Worm (Caenorhabditis elegans) whole organism, L4 larva: ENCODE measurements around the gene mltn-5.

Experiments used
- D1046.2 ChIP-seq: fragments of 200-800 bp; sonication (Bioruptor generic); IDR thresholded peaks from 2 replicates; pipeline ENCODE4 v1.3.6; 2022; ENCODE audit warnings: missing genetic modification characterization, missing compliant biosample characterization
- F49E8.2 ChIP-seq: sonication (generic microtip); optimal IDR thresholded peaks from 2 replicates; lab custom pipeline; 2016; ENCODE audit warnings: missing compliant biosample characterization, mild to moderate bottlenecking, missing genetic modification characterization, borderline replicate concordance
- R02D3.7 ChIP-seq: fragments of 150-350 bp; sonication (generic microtip); optimal IDR thresholded peaks from 3 replicates; lab custom pipeline; 2014; ENCODE audit warnings: missing biosample characterization, missing genetic modification characterization
- ceh-28 ChIP-seq: fragments of 150-350 bp; optimal IDR thresholded peaks from 2 replicates; lab custom pipeline; 2014; ENCODE audit warnings: missing biosample characterization, missing genetic modification reagents, missing genetic modification characterization
- ceh-62 ChIP-seq: sonication (generic microtip); optimal IDR thresholded peaks from 2 replicates; lab custom pipeline; 2017; ENCODE audit warnings: missing biosample characterization, missing genetic modification characterization
- cey-2 ChIP-seq: sonication (generic microtip); optimal IDR thresholded peaks from 3 replicates; lab custom pipeline; 2017; ENCODE audit warnings: missing genetic modification characterization, mild to moderate bottlenecking, missing compliant biosample characterization, antibody characterized with exemption, borderline replicate concordance; ENCODE audit not compliant: insufficient read depth
- ctbp-1 ChIP-seq: fragments of 200-800 bp; sonication (Bioruptor generic); IDR thresholded peaks from 2 replicates; pipeline ENCODE4 v1.3.6; 2022; ENCODE audit warnings: missing genetic modification reagents, missing genetic modification characterization, missing compliant biosample characterization
- daf-16 ChIP-seq, 3 experiments: sonication (generic microtip); optimal IDR thresholded peaks; 2 replicates each; lab custom pipeline; 2016 to 2017; ENCODE audit warnings: missing genetic modification characterization in 3 of 3, missing genetic modification reagents in 3 of 3, mild to moderate bottlenecking in 2 of 3, missing compliant biosample characterization in 2 of 3, missing biosample characterization in 1 of 3, moderate library complexity in 1 of 3
- dmd-8 ChIP-seq: fragments of 200-800 bp; sonication (Bioruptor generic); IDR thresholded peaks from 2 replicates; pipeline ENCODE4 v1.3.6; 2022; ENCODE audit warnings: missing genetic modification characterization, missing compliant biosample characterization
- dpl-1 ChIP-seq: fragments of 150-350 bp; optimal IDR thresholded peaks from 2 replicates; lab custom pipeline; 2014; ENCODE audit warnings: missing biosample characterization, missing genetic modification reagents, missing genetic modification characterization
- dve-1 ChIP-seq: sonication (generic microtip); optimal IDR thresholded peaks from 2 replicates; lab custom pipeline; 2017; ENCODE audit warnings: antibody characterized with exemption, mild to moderate bottlenecking, missing genetic modification characterization, missing compliant biosample characterization; ENCODE audit not compliant: insufficient read depth
- egl-43 ChIP-seq: fragments of 200-800 bp; sonication (Bioruptor generic); IDR thresholded peaks from 2 replicates; pipeline ENCODE4 v1.3.6; 2022; ENCODE audit warnings: missing genetic modification reagents, missing genetic modification characterization, missing compliant biosample characterization
- fos-1 ChIP-seq: fragments of 150-350 bp; optimal IDR thresholded peaks from 2 replicates; lab custom pipeline; 2014; ENCODE audit warnings: missing biosample characterization, missing genetic modification characterization
- hlh-11 ChIP-seq: fragments of 200-800 bp; sonication (Bioruptor generic); optimal IDR thresholded peaks from 2 replicates; lab custom pipeline; 2018; ENCODE audit warnings: mild to moderate bottlenecking, missing genetic modification characterization, missing compliant biosample characterization
- hlh-30 ChIP-seq: sonication (generic microtip); optimal IDR thresholded peaks from 2 replicates; lab custom pipeline; 2017; ENCODE audit warnings: antibody characterized with exemption, mild to moderate bottlenecking, missing genetic modification characterization, missing compliant biosample characterization; ENCODE audit not compliant: insufficient read depth
- lin-38 ChIP-seq: fragments of 200-800 bp; sonication (Bioruptor generic); IDR thresholded peaks from 2 replicates; pipeline ENCODE4 v1.3.6; 2022; ENCODE audit warnings: missing genetic modification reagents, missing genetic modification characterization, missing compliant biosample characterization
- lin-39 ChIP-seq: fragments of 150-350 bp; optimal IDR thresholded peaks from 2 replicates; lab custom pipeline; 2014; ENCODE audit warnings: missing biosample characterization, missing genetic modification reagents, missing genetic modification characterization
- lsy-2 ChIP-seq, 2 experiments: fragments of 150-350 bp in 1 of 2; sonication (generic microtip) in 1 of 2; optimal IDR thresholded peaks; 2 replicates each; lab custom pipeline; 2014 to 2017; ENCODE audit warnings: missing biosample characterization in 2 of 2, missing genetic modification characterization in 2 of 2
- madf-5 ChIP-seq, 2 experiments: fragments of 200-800 bp; sonication (Bioruptor generic); IDR thresholded peaks; 2 replicates each; pipeline ENCODE4 v1.3.6; 2022; ENCODE audit warnings: missing compliant biosample characterization in 2 of 2, missing genetic modification characterization in 2 of 2
- mdl-1 ChIP-seq, 2 experiments: fragments of 150-350 bp in 1 of 2; sonication (generic microtip) in 1 of 2; optimal IDR thresholded peaks; 2 replicates each; lab custom pipeline; 2014 to 2017; ENCODE audit warnings: missing biosample characterization in 2 of 2, missing genetic modification characterization in 2 of 2
- mxl-3 ChIP-seq: fragments of 200-800 bp; sonication (Bioruptor generic); optimal IDR thresholded peaks from 2 replicates; lab custom pipeline; 2018; ENCODE audit warnings: mild to moderate bottlenecking, missing genetic modification characterization, missing compliant biosample characterization
- nhr-102 ChIP-seq: sonication (generic microtip); optimal IDR thresholded peaks from 2 replicates; lab custom pipeline; 2016; ENCODE audit warnings: mild to moderate bottlenecking, missing genetic modification characterization, moderate library complexity, missing compliant biosample characterization
- nhr-111 ChIP-seq: fragments of 200-800 bp; sonication (Bioruptor generic); optimal IDR thresholded peaks from 2 replicates; lab custom pipeline; 2018; ENCODE audit warnings: mild to moderate bottlenecking, missing genetic modification characterization, missing compliant biosample characterization
- nhr-25 ChIP-seq: sonication (generic microtip); optimal IDR thresholded peaks from 2 replicates; lab custom pipeline; 2017; ENCODE audit warnings: missing genetic modification characterization, mild to moderate bottlenecking, missing compliant biosample characterization, antibody characterized with exemption, moderate library complexity, borderline replicate concordance; ENCODE audit not compliant: insufficient read depth
- nhr-28 ChIP-seq: fragments of 150-350 bp; optimal IDR thresholded peaks from 2 replicates; lab custom pipeline; 2014; ENCODE audit warnings: missing biosample characterization, missing genetic modification characterization
- nhr-41 ChIP-seq: fragments of 200-800 bp; sonication (Bioruptor generic); IDR thresholded peaks from 2 replicates; pipeline ENCODE4 v1.3.6; 2022; ENCODE audit warnings: missing genetic modification reagents, missing genetic modification characterization, missing compliant biosample characterization
- nhr-48 ChIP-seq: sonication (generic microtip); optimal IDR thresholded peaks from 2 replicates; lab custom pipeline; 2016; ENCODE audit warnings: mild to moderate bottlenecking, missing genetic modification characterization, missing compliant biosample characterization
- nhr-6 ChIP-seq: fragments of 150-350 bp; optimal IDR thresholded peaks from 2 replicates; lab custom pipeline; 2014; ENCODE audit warnings: missing biosample characterization, missing genetic modification characterization
- nhr-77 ChIP-seq: fragments of 150-350 bp; optimal IDR thresholded peaks from 2 replicates; lab custom pipeline; 2014; ENCODE audit warnings: missing biosample characterization, missing genetic modification characterization
- pha-4 ChIP-seq, 2 experiments: fragments of 150-350 bp in 1 of 2; fragments of 200-800 bp in 1 of 2; sonication (Bioruptor generic) in 1 of 2; IDR thresholded peaks in 1 of 2; optimal IDR thresholded peaks in 1 of 2; 2 replicates each; pipeline versions ENCODE4 v1.3.6 to Lab custom; 2014 to 2022; ENCODE audit warnings: missing genetic modification characterization in 2 of 2, missing genetic modification reagents in 2 of 2, missing biosample characterization in 1 of 2, missing compliant biosample characterization in 1 of 2
- php-3 ChIP-seq: fragments of 200-800 bp; sonication (Bioruptor generic); IDR thresholded peaks from 2 replicates; pipeline ENCODE4 v1.3.6; 2022; ENCODE audit warnings: missing genetic modification reagents, missing genetic modification characterization, missing compliant biosample characterization
- pqm-1 ChIP-seq: sonication (generic microtip); optimal IDR thresholded peaks from 2 replicates; lab custom pipeline; 2017; ENCODE audit warnings: missing biosample characterization, missing genetic modification characterization
- saeg-2 ChIP-seq: fragments of 200-800 bp; sonication (Bioruptor generic); IDR thresholded peaks from 2 replicates; pipeline ENCODE4 v1.3.6; 2022; ENCODE audit warnings: missing genetic modification reagents, missing genetic modification characterization, missing compliant biosample characterization
- sdz-12 ChIP-seq: fragments of 200-800 bp; sonication (Bioruptor generic); optimal IDR thresholded peaks from 2 replicates; lab custom pipeline; 2018; ENCODE audit warnings: mild to moderate bottlenecking, missing genetic modification characterization, missing compliant biosample characterization
- set-16 ChIP-seq: fragments of 200-800 bp; sonication (Bioruptor generic); IDR thresholded peaks from 2 replicates; pipeline ENCODE4 v1.3.6; 2022; ENCODE audit warnings: missing genetic modification reagents, missing genetic modification characterization, missing compliant biosample characterization
- skn-1 ChIP-seq: fragments of 150-350 bp; optimal IDR thresholded peaks from 2 replicates; lab custom pipeline; 2014; ENCODE audit warnings: missing biosample characterization, missing genetic modification characterization
- snpc-1.2 ChIP-seq: fragments of 200-800 bp; sonication (Bioruptor generic); IDR thresholded peaks from 2 replicates; pipeline ENCODE4 v1.3.6; 2022; ENCODE audit warnings: missing genetic modification reagents, missing genetic modification characterization, missing compliant biosample characterization

Gene mltn-5

DNA sequence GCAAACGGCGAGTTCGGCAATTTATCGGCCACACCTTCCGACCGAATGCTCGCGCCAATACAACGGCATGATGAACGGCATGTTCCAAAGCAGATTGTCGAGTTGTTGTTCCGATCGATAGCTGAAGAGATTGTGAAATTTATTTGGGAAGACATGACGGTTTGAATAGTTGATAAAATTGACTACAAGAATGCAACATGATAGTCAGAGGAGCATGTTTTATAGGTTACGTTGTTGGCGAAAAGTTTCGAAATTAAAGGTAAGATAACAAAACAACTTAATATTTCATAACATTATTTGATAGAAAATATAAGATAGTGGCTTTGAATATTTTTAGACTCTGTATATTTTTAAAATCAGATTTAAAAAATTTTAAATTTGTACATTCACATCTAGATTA, 20.5 kb downstream of the mltn-5 start:
- peak; percentile 55; the same call in 1 of the 2 replicates for TF ChIP-seq php-3
- no peak for TF ChIP-seq madf-5 (GFP tag; IDR thresholded peaks at IDR 0.05; lab: Robert Waterston, UW)
- TF ChIP-seq dve-1, result peak; percentile 24
- TF ChIP-seq lin-39 (tag; lab: Kevin White, UChicago), result no peak
- peak; percentile 2 for TF ChIP-seq nhr-28
- TF ChIP-seq saeg-2 (GFP tag; lab: Robert Waterston, UW), result no peak
- no peak for TF ChIP-seq daf-16 (GFP tag; optimal IDR thresholded peaks at IDR 0.05; lab: Kevin White, UChicago)
- peak; percentile 38 for TF ChIP-seq daf-16 (tag; optimal IDR thresholded peaks at IDR 0.05; lab: Kevin White, UChicago)
- no peak for TF ChIP-seq nhr-77 (tag; lab: Kevin White, UChicago)
- TF ChIP-seq dmd-8 (GFP tag; lab: Robert Waterston, UW), result no peak
- TF ChIP-seq pqm-1 (tag; lab: Kevin White, UChicago), result peak; percentile 59

DNA sequence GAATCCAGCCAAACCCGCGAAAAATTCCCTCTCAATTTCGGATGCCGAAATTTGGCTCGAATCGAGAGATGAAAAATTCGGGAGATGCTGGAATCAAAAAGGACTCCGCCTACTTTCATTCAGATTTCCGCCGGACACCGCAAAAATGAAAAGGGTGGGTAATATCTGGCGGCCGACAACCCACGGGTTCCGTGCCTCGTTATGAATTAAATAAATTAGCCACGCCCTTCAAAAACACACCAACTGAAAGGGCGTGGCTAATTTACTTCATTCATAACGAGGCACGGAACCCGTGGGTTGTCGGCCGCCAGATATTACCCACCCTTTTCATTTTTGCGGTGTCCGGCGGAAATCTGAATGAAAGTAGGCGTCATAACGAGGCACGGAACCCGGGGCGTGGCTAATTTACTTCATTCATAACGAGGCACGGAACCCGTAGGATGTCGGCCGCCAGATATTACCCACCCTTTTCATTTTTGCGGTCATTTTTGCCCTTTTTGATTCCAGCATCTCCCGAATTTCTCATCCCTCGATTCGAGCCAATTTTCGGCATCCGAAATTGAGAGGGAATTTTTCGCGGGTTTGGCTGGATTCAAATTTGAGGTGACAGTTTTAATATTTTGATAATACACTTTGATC, 21.6 kb downstream of the mltn-5 start:
- peak; percentile 37; the same call in 1 of the 2 replicates for TF ChIP-seq lin-38

DNA sequence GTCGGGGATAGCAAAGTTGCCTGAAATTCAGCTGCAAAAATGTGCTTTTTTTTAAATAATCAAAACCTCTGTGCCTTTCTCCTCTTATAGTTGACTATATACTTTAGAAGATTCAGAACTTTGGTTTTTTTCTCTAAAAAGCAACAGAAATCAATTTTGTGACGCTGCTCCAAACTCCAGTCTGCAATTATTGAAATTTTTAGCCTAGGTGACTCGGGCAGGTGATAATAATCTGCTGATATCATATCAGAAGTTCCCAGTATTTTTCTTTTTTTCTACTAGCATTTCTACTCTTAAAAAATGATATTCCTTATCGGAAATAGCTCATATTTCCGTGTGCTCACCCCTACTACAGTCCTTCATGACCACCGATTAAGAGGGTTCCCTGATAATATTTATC, 24.3 kb downstream of the mltn-5 start, which contains the start of gene sre-44:
sre-44 (plus strand) TSS at position 301 of the 400 bp plus-strand sequence.
- TF ChIP-seq nhr-111 (GFP tag; lab: Kevin White, UChicago) (no peak), F49E8.2 (tag; lab: Kevin White, UChicago) (no peak), set-16 (no peak), pha-4 (GFP tag; IDR thresholded peaks at IDR 0.05; lab: Robert Waterston, UW) (no peak), pha-4 (tag; optimal IDR thresholded peaks at IDR 0.05; lab: Kevin White, UChicago) (no peak), cey-2 (tag; lab: Kevin White, UChicago) (no peak), fos-1 (tag; lab: Kevin White, UChicago) (no peak), hlh-11 (tag; lab: Kevin White, UChicago) (no peak), mdl-1 (tag; optimal IDR thresholded peaks at IDR 0.05; lab: Kevin White, UChicago) (no peak), skn-1 (tag; lab: Kevin White, UChicago) (no peak), mxl-3 (GFP tag; lab: Kevin White, UChicago) (no peak), lsy-2 (tag; optimal IDR thresholded peaks at IDR 0.05; lab: Kevin White, UChicago) (no peak)

- TF ChIP-seq ceh-28 (no peak), hlh-30 (tag; lab: Kevin White, UChicago) (no peak), snpc-1.2 (no peak), set-16 (peak; percentile 94), dpl-1 (no peak), nhr-25 (tag; lab: Kevin White, UChicago) (no peak), mxl-3 (GFP tag; lab: Kevin White, UChicago) (no peak), ceh-62 (tag; lab: Kevin White, UChicago) (no peak), R02D3.7 (tag; lab: Kevin White, UChicago) (no peak), nhr-41 (GFP tag; lab: Robert Waterston, UW) (no peak), nhr-48 (tag; lab: Kevin White, UChicago) (no peak), nhr-102 (tag; lab: Kevin White, UChicago) (no peak), sdz-12 (GFP tag; lab: Kevin White, UChicago) (no peak), ctbp-1 (GFP tag; lab: Robert Waterston, UW) (no peak), egl-43 (GFP tag; lab: Robert Waterston, UW) (0 out of 2 replicates have a peak, but pooled peaks have one; percentile 56), nhr-6 (tag; lab: Kevin White, UChicago) (no peak), D1046.2 (GFP tag; lab: Robert Waterston, UW) (no peak)
- TF ChIP-seq, all 104 proteins: peak for 2
These were observed 27.0 kb downstream of the mltn-5 start for ce11 chrII:13951986-13952385.
